Worm (Caenorhabditis elegans) whole organism, L2 larva: ENCODE results near the gene nhr-87.
"Not testable (repeated sequence)": the region's sequence is repeated elsewhere in the genome, so short reads cannot be mapped to it uniquely, and the experiment has no call there.

ENCODE experiments used
- C34F6.9 ChIP-seq: fragments of 150-350 bp; optimal IDR thresholded peaks from 2 replicates; lab custom pipeline; 2014; ENCODE audit warnings: missing biosample characterization, missing genetic modification characterization
- F13H6.1 ChIP-seq: sonication (generic microtip); optimal IDR thresholded peaks from 2 replicates; lab custom pipeline; 2016; ENCODE audit warnings: missing genetic modification characterization, missing compliant biosample characterization
- R02D3.7 ChIP-seq: fragments of 150-350 bp; optimal IDR thresholded peaks from 2 replicates; lab custom pipeline; 2014; ENCODE audit warnings: missing biosample characterization, missing genetic modification characterization
- Y55F3AM.14 ChIP-seq: fragments of 200-800 bp; sonication (Bioruptor generic); optimal IDR thresholded peaks from 2 replicates; lab custom pipeline; 2018; ENCODE audit warnings: mild to moderate bottlenecking, missing genetic modification characterization, missing compliant biosample characterization
- ZK546.5 ChIP-seq: sonication (generic microtip); optimal IDR thresholded peaks from 2 replicates; lab custom pipeline; 2017; ENCODE audit warnings: missing biosample characterization, missing genetic modification characterization
- aly-2 ChIP-seq: fragments of 150-350 bp; optimal IDR thresholded peaks from 2 replicates; lab custom pipeline; 2014; ENCODE audit warnings: missing biosample characterization, missing genetic modification characterization
- ama-1 ChIP-seq: fragments of 150-350 bp; optimal IDR thresholded peaks from 2 replicates; lab custom pipeline; 2018; ENCODE audit warnings: inconsistent platforms
- blmp-1 ChIP-seq: sonication (generic microtip); optimal IDR thresholded peaks from 2 replicates; lab custom pipeline; 2017; ENCODE audit warnings: missing genetic modification characterization, mild to moderate bottlenecking, missing compliant biosample characterization, antibody characterized with exemption, moderate library complexity; ENCODE audit not compliant: insufficient read depth
- ceh-16 ChIP-seq: fragments of 150-350 bp; optimal IDR thresholded peaks from 2 replicates; lab custom pipeline; 2014; ENCODE audit warnings: missing biosample characterization, missing genetic modification characterization
- ceh-82 ChIP-seq: fragments of 150-350 bp; optimal IDR thresholded peaks from 2 replicates; lab custom pipeline; 2014; ENCODE audit warnings: missing biosample characterization, missing genetic modification characterization
- crh-2 ChIP-seq: sonication (generic microtip); optimal IDR thresholded peaks from 2 replicates; lab custom pipeline; 2017; ENCODE audit warnings: missing biosample characterization, missing genetic modification characterization
- egl-27 ChIP-seq: sonication (generic microtip); optimal IDR thresholded peaks from 3 replicates; lab custom pipeline; 2017; ENCODE audit warnings: missing biosample characterization, missing genetic modification reagents, missing genetic modification characterization
- elt-1 ChIP-seq: fragments of 150-350 bp; optimal IDR thresholded peaks from 2 replicates; lab custom pipeline; 2014; ENCODE audit warnings: missing biosample characterization, missing genetic modification characterization
- elt-3 ChIP-seq: sonication (generic microtip); optimal IDR thresholded peaks from 2 replicates; lab custom pipeline; 2017; ENCODE audit warnings: missing biosample characterization, missing genetic modification characterization
- fos-1 ChIP-seq: fragments of 150-350 bp; optimal IDR thresholded peaks from 2 replicates; lab custom pipeline; 2014; ENCODE audit warnings: missing biosample characterization, missing genetic modification characterization
- gmeb-1 ChIP-seq: fragments of 150-350 bp; optimal IDR thresholded peaks from 2 replicates; lab custom pipeline; 2014; ENCODE audit warnings: missing biosample characterization, missing genetic modification characterization
- lin-11 ChIP-seq: fragments of 150-350 bp; sonication (generic microtip); optimal IDR thresholded peaks from 2 replicates; lab custom pipeline; 2014; ENCODE audit warnings: missing biosample characterization, missing genetic modification characterization, inconsistent platforms, mixed read lengths
- lin-13 ChIP-seq: fragments of 150-350 bp; optimal IDR thresholded peaks from 2 replicates; lab custom pipeline; 2014; ENCODE audit warnings: missing biosample characterization, missing genetic modification reagents, missing genetic modification characterization
- lin-39 ChIP-seq: fragments of 150-350 bp; optimal IDR thresholded peaks from 2 replicates; lab custom pipeline; 2014; ENCODE audit warnings: missing biosample characterization, missing genetic modification reagents, missing genetic modification characterization
- lsy-2 ChIP-seq, 2 experiments: fragments of 150-350 bp in 1 of 2; sonication (generic microtip) in 1 of 2; optimal IDR thresholded peaks; 2 replicates each; lab custom pipeline; 2014 to 2017; ENCODE audit warnings: missing biosample characterization in 2 of 2, missing genetic modification characterization in 2 of 2
- mab-5 ChIP-seq: fragments of 150-350 bp; optimal IDR thresholded peaks from 2 replicates; lab custom pipeline; 2014; ENCODE audit warnings: missing biosample characterization, missing genetic modification characterization
- mbf-1 ChIP-seq: sonication (generic microtip); optimal IDR thresholded peaks from 2 replicates; lab custom pipeline; 2017; ENCODE audit warnings: missing biosample characterization, missing genetic modification characterization
- nhr-10 ChIP-seq: sonication (generic microtip); optimal IDR thresholded peaks from 2 replicates; lab custom pipeline; 2017; ENCODE audit warnings: missing biosample characterization, missing genetic modification characterization
- nhr-11 ChIP-seq: fragments of 150-350 bp; optimal IDR thresholded peaks from 2 replicates; lab custom pipeline; 2014; ENCODE audit warnings: missing biosample characterization, missing genetic modification characterization
- nhr-12 ChIP-seq: fragments of 150-350 bp; optimal IDR thresholded peaks from 2 replicates; lab custom pipeline; 2014; ENCODE audit warnings: missing biosample characterization, missing genetic modification characterization
- nhr-129 ChIP-seq: fragments of 150-350 bp; optimal IDR thresholded peaks from 2 replicates; lab custom pipeline; 2014; ENCODE audit warnings: missing biosample characterization, missing genetic modification characterization
- nhr-21 ChIP-seq: fragments of 150-350 bp; optimal IDR thresholded peaks from 2 replicates; lab custom pipeline; 2014; ENCODE audit warnings: missing biosample characterization, missing genetic modification characterization
- nhr-23 ChIP-seq: fragments of 150-350 bp; optimal IDR thresholded peaks from 2 replicates; lab custom pipeline; 2014; ENCODE audit warnings: missing biosample characterization, missing genetic modification reagents, missing genetic modification characterization
- nhr-237 ChIP-seq: fragments of 150-350 bp; optimal IDR thresholded peaks from 2 replicates; lab custom pipeline; 2014; ENCODE audit warnings: missing biosample characterization, missing genetic modification characterization
- nhr-25 ChIP-seq: fragments of 150-350 bp; sonication (generic microtip); optimal IDR thresholded peaks from 3 replicates; lab custom pipeline; 2014; ENCODE audit warnings: missing biosample characterization, missing genetic modification characterization
- nhr-6 ChIP-seq: fragments of 150-350 bp; optimal IDR thresholded peaks from 2 replicates; lab custom pipeline; 2014; ENCODE audit warnings: missing biosample characterization, missing genetic modification characterization
- nhr-77 ChIP-seq: fragments of 150-350 bp; optimal IDR thresholded peaks from 2 replicates; lab custom pipeline; 2014; ENCODE audit warnings: missing biosample characterization, missing genetic modification characterization
- peb-1 ChIP-seq: fragments of 150-350 bp; optimal IDR thresholded peaks from 2 replicates; lab custom pipeline; 2014; ENCODE audit warnings: missing biosample characterization, missing genetic modification characterization
- skn-1 ChIP-seq: sonication (generic microtip); optimal IDR thresholded peaks from 2 replicates; lab custom pipeline; 2017; ENCODE audit warnings: missing biosample characterization, missing genetic modification characterization
- sma-3 ChIP-seq: sonication (generic microtip); optimal IDR thresholded peaks from 2 replicates; lab custom pipeline; 2016; ENCODE audit warnings: missing genetic modification reagents, missing genetic modification characterization, missing compliant biosample characterization
- sma-9 ChIP-seq, 2 experiments: fragments of 150-350 bp in 1 of 2; sonication (generic microtip) in 1 of 2; optimal IDR thresholded peaks; 2 replicates each; lab custom pipeline; 2014 to 2016; ENCODE audit warnings: missing genetic modification characterization in 2 of 2, mild to moderate bottlenecking in 1 of 2, missing biosample characterization in 1 of 2, missing compliant biosample characterization in 1 of 2, missing genetic modification reagents in 1 of 2, moderate library complexity in 1 of 2
- snpc-4 ChIP-seq: fragments of 150-350 bp; optimal IDR thresholded peaks from 2 replicates; lab custom pipeline; 2014; ENCODE audit warnings: missing biosample characterization, missing genetic modification characterization
- unc-39 ChIP-seq: fragments of 150-350 bp; optimal IDR thresholded peaks from 2 replicates; lab custom pipeline; 2014; ENCODE audit warnings: missing biosample characterization, missing genetic modification characterization
- unc-62 ChIP-seq: fragments of 150-350 bp; optimal IDR thresholded peaks from 2 replicates; lab custom pipeline; 2014; ENCODE audit warnings: missing biosample characterization, missing genetic modification reagents, missing genetic modification characterization
- zag-1 ChIP-seq: fragments of 150-350 bp; optimal IDR thresholded peaks from 2 replicates; lab custom pipeline; 2014; ENCODE audit warnings: missing biosample characterization, missing genetic modification characterization
- ztf-4 ChIP-seq: fragments of 150-350 bp; optimal IDR thresholded peaks from 2 replicates; lab custom pipeline; 2014; ENCODE audit warnings: missing biosample characterization, missing genetic modification characterization

Gene nhr-87

ce11 chrIV:1633445-1633844 is 9.6 kb downstream of the nhr-87 start, which contains the start of gene Y41D4B.6:
Gene Y41D4B.6, plus strand, starts transcription at chrIV:1633745.
- TF ChIP-seq elt-3 (tag; lab: Kevin White, UChicago) (no peak), mab-5 (no peak), ceh-16 (tag; lab: Kevin White, UChicago) (no peak), nhr-77 (tag; lab: Kevin White, UChicago) (no peak), nhr-21 (tag; lab: Kevin White, UChicago) (no peak), F13H6.1 (no peak), nhr-10 (tag; lab: Kevin White, UChicago) (no peak), peb-1 (tag; lab: Kevin White, UChicago) (no peak), ZK546.5 (tag; lab: Kevin White, UChicago) (no peak), mbf-1 (tag; lab: Kevin White, UChicago) (no peak), nhr-6 (no peak), nhr-129 (no peak), egl-27 (tag; lab: Kevin White, UChicago) (no peak), snpc-4 (tag; lab: Kevin White, UChicago) (no peak), zag-1 (no peak), nhr-25 (tag; lab: Kevin White, UChicago) (no peak), nhr-23 (tag; lab: Kevin White, UChicago) (no peak), Y55F3AM.14 (GFP tag; lab: Kevin White, UChicago) (no peak), elt-1 (tag; lab: Kevin White, UChicago) (no peak)

ce11 chrIV:1637333-1637732 is 13.5 kb downstream of the nhr-87 start:
- TF ChIP-seq R02D3.7 (tag; lab: Kevin White, UChicago) (no peak), crh-2 (tag; lab: Kevin White, UChicago) (no peak), nhr-21 (tag; lab: Kevin White, UChicago) (no peak), lin-39 (no peak), unc-62 (GFP tag; lab: Kevin White, UChicago) (no peak), unc-39 (tag; lab: Kevin White, UChicago) (no peak)

ce11 chrIV:1645198-1645597 is 21.4 kb downstream of the nhr-87 start, which contains the start of gene nhr-274:
Gene nhr-274, minus strand, starts transcription at chrIV:1645298.
- TF ChIP-seq nhr-237, ceh-82, blmp-1 (tag; lab: Kevin White, UChicago): not testable (repeated sequence)

ce11 chrIV:1649349-1649748 is 25.5 kb downstream of the nhr-87 start:
- TF ChIP-seq unc-62 (GFP tag; lab: Kevin White, UChicago) (no peak), Y55F3AM.14 (GFP tag; lab: Kevin White, UChicago) (no peak), nhr-10 (tag; lab: Kevin White, UChicago) (no peak), nhr-237 (tag; lab: Kevin White, UChicago) (no peak), sma-3 (GFP tag; lab: Kevin White, UChicago) (no peak), peb-1 (tag; lab: Kevin White, UChicago) (no peak), blmp-1 (tag; lab: Kevin White, UChicago) (no peak), lin-11 (no peak), F13H6.1 (no peak), skn-1 (no peak)

- TF ChIP-seq nhr-25 (tag; lab: Kevin White, UChicago) = no peak
- no peak for TF ChIP-seq blmp-1 (tag; lab: Kevin White, UChicago)
- no peak for TF ChIP-seq egl-27 (tag; lab: Kevin White, UChicago)
- no peak for TF ChIP-seq ceh-16 (tag; lab: Kevin White, UChicago)
- peak; percentile 71 for TF ChIP-seq fos-1 (tag; lab: Kevin White, UChicago)
- TF ChIP-seq nhr-129 = peak; percentile 47
- no peak for TF ChIP-seq aly-2
- TF ChIP-seq lsy-2 (tag; optimal IDR thresholded peaks at IDR 0.05; lab: Kevin White, UChicago) = peak in 1 of 2 experiments; percentile 28
- TF ChIP-seq crh-2 (tag; lab: Kevin White, UChicago) = peak; percentile 75
- no peak for TF ChIP-seq peb-1 (tag; lab: Kevin White, UChicago)
- TF ChIP-seq ama-1 = no peak
- peak; percentile 31 for TF ChIP-seq gmeb-1 (tag; lab: Kevin White, UChicago)
- TF ChIP-seq lin-13 = peak; percentile 12
- no peak for TF ChIP-seq elt-3 (tag; lab: Kevin White, UChicago)
- no peak for TF ChIP-seq nhr-12 (tag; lab: Kevin White, UChicago)
- TF ChIP-seq R02D3.7 (tag; lab: Kevin White, UChicago) = no peak
- peak; percentile 62 for TF ChIP-seq C34F6.9 (tag; lab: Kevin White, UChicago)
- no peak for TF ChIP-seq zag-1
- TF ChIP-seq nhr-10 (tag; lab: Kevin White, UChicago) = no peak
- no peak for TF ChIP-seq ZK546.5 (tag; lab: Kevin White, UChicago)
- no peak for TF ChIP-seq sma-3 (GFP tag; lab: Kevin White, UChicago)
- no peak for TF ChIP-seq mab-5
- no peak for TF ChIP-seq ztf-4 (tag; lab: Kevin White, UChicago)
- TF ChIP-seq ceh-82 (tag; lab: Kevin White, UChicago) = no peak
- TF ChIP-seq snpc-4 (tag; lab: Kevin White, UChicago) = no peak
- no peak for TF ChIP-seq nhr-11 (tag; lab: Kevin White, UChicago)
- peak; percentile 37 for TF ChIP-seq sma-9 (GFP tag; optimal IDR thresholded peaks at IDR 0.05; lab: Kevin White, UChicago)
- no peak for TF ChIP-seq sma-9 (tag; optimal IDR thresholded peaks at IDR 0.05; lab: Kevin White, UChicago)
- TF ChIP-seq lin-11 = no peak
- TF ChIP-seq unc-62 (GFP tag; lab: Kevin White, UChicago) = no peak
- TF ChIP-seq nhr-77 (tag; lab: Kevin White, UChicago) = no peak
- TF ChIP-seq nhr-237 (tag; lab: Kevin White, UChicago) = no peak
- no peak for TF ChIP-seq nhr-23 (tag; lab: Kevin White, UChicago)
- no peak for TF ChIP-seq lin-39
- TF ChIP-seq nhr-21 (tag; lab: Kevin White, UChicago) = peak; percentile 29
Observed at ce11 chrIV:1649794-1650193, 26.0 kb downstream of the nhr-87 start.
